Worm (Caenorhabditis elegans) whole organism, young adult: Measurements from ENCODE around the gene F36H5.8.
"Not testable (repeated sequence)": the region's sequence is repeated elsewhere in the genome, so short reads cannot be mapped to it uniquely, and the experiment has no call there.

ENCODE experiments used
- B0261.1 ChIP-seq: sonication (generic microtip); optimal IDR thresholded peaks from 2 replicates; lab custom pipeline; 2016; ENCODE audit warnings: mild to moderate bottlenecking, missing genetic modification characterization, moderate library complexity, missing compliant biosample characterization
- B0336.3 ChIP-seq: fragments of 200-800 bp; sonication (Bioruptor generic); IDR thresholded peaks from 2 replicates; pipeline ENCODE4 v1.3.6; 2022; ENCODE audit warnings: missing genetic modification characterization, missing compliant biosample characterization
- D2030.7 ChIP-seq: fragments of 200-800 bp; sonication (Bioruptor generic); IDR thresholded peaks from 2 replicates; pipeline ENCODE4 v1.3.6; 2022; ENCODE audit warnings: missing genetic modification reagents, missing genetic modification characterization, missing compliant biosample characterization
- F33H1.4 ChIP-seq: fragments of 200-800 bp; sonication (Bioruptor generic); IDR thresholded peaks from 2 replicates; pipeline ENCODE4 v1.3.6; 2022; ENCODE audit warnings: missing genetic modification reagents, missing genetic modification characterization, missing compliant biosample characterization
- F39B2.1 ChIP-seq: fragments of 200-800 bp; sonication (Bioruptor generic); IDR thresholded peaks from 2 replicates; pipeline ENCODE4 v1.3.6; 2022; ENCODE audit warnings: missing genetic modification reagents, missing genetic modification characterization, missing compliant biosample characterization
- F55B11.4 ChIP-seq: sonication (generic microtip); optimal IDR thresholded peaks from 2 replicates; lab custom pipeline; 2016; ENCODE audit warnings: missing compliant biosample characterization, missing genetic modification characterization, borderline replicate concordance; ENCODE audit not compliant: insufficient read depth
- T07F8.4 ChIP-seq: sonication (generic microtip); optimal IDR thresholded peaks from 2 replicates; lab custom pipeline; 2016; ENCODE audit warnings: mild to moderate bottlenecking, missing genetic modification characterization, moderate library complexity, missing compliant biosample characterization
- aptf-3 ChIP-seq: fragments of 200-800 bp; sonication (Bioruptor generic); IDR thresholded peaks from 2 replicates; pipeline ENCODE4 v1.3.6; 2022; ENCODE audit warnings: missing genetic modification characterization, missing compliant biosample characterization
- athp-1 ChIP-seq: sonication (generic microtip); optimal IDR thresholded peaks from 2 replicates; lab custom pipeline; 2017; ENCODE audit warnings: mild to moderate bottlenecking, missing genetic modification characterization, missing compliant biosample characterization
- bed-1 ChIP-seq: fragments of 200-800 bp; sonication (Bioruptor generic); IDR thresholded peaks from 2 replicates; pipeline ENCODE4 v1.3.6; 2022; ENCODE audit warnings: missing genetic modification reagents, missing genetic modification characterization, missing compliant biosample characterization
- cebp-2 ChIP-seq: fragments of 200-800 bp; sonication (Bioruptor generic); IDR thresholded peaks from 2 replicates; pipeline ENCODE4 v1.3.6; 2022; ENCODE audit warnings: missing genetic modification characterization, missing compliant biosample characterization
- ceh-100 ChIP-seq: fragments of 200-800 bp; sonication (Bioruptor generic); IDR thresholded peaks from 2 replicates; pipeline ENCODE4 v1.3.6; 2022; ENCODE audit warnings: missing genetic modification reagents, missing genetic modification characterization, missing compliant biosample characterization
- die-1 ChIP-seq: sonication (generic microtip); optimal IDR thresholded peaks from 2 replicates; lab custom pipeline; 2016; ENCODE audit warnings: missing genotype, mild to moderate bottlenecking, missing genetic modification characterization, missing compliant biosample characterization
- dox-1 ChIP-seq: fragments of 200-800 bp; sonication (Bioruptor generic); IDR thresholded peaks from 2 replicates; pipeline ENCODE4 v1.3.6; 2022; ENCODE audit warnings: missing genetic modification reagents, missing genetic modification characterization, missing compliant biosample characterization
- dpff-1 ChIP-seq: sonication (generic microtip); optimal IDR thresholded peaks from 2 replicates; lab custom pipeline; 2017; ENCODE audit warnings: mild to moderate bottlenecking, missing genetic modification characterization, missing compliant biosample characterization
- fkh-3 ChIP-seq: sonication (generic microtip); optimal IDR thresholded peaks from 2 replicates; lab custom pipeline; 2016; ENCODE audit warnings: mild to moderate bottlenecking, missing genetic modification characterization, missing compliant biosample characterization
- him-1 ChIP-seq: sonication (generic microtip); optimal IDR thresholded peaks from 2 replicates; lab custom pipeline; 2016; ENCODE audit warnings: missing genotype, missing genetic modification reagents, missing genetic modification characterization, missing compliant biosample characterization
- lin-26 ChIP-seq: fragments of 200-800 bp; sonication (Bioruptor generic); IDR thresholded peaks from 2 replicates; pipeline ENCODE4 v1.3.6; 2022; ENCODE audit warnings: missing genetic modification reagents, missing genetic modification characterization, missing compliant biosample characterization
- lin-35 ChIP-seq, 3 experiments: fragments of 150-350 bp in 2 of 3; sonication (generic microtip) in 1 of 3; optimal IDR thresholded peaks; 2 replicates each; lab custom pipeline; 2014 to 2018; ENCODE audit warnings: missing biosample characterization in 3 of 3, missing genetic modification characterization in 3 of 3, missing genetic modification reagents in 3 of 3
- lin-40 ChIP-seq: sonication (generic microtip); optimal IDR thresholded peaks from 2 replicates; lab custom pipeline; 2016; ENCODE audit warnings: missing genetic modification characterization, mild to moderate bottlenecking, missing compliant biosample characterization, missing genotype, missing genetic modification reagents
- mes-4 ChIP-seq: sonication (generic microtip); optimal IDR thresholded peaks from 2 replicates; lab custom pipeline; 2016; ENCODE audit warnings: missing genotype, missing genetic modification characterization, missing compliant biosample characterization
- mxl-1 ChIP-seq: sonication (generic microtip); optimal IDR thresholded peaks from 2 replicates; lab custom pipeline; 2016; ENCODE audit warnings: missing genetic modification characterization, missing compliant biosample characterization
- nfyb-1 ChIP-seq: fragments of 200-800 bp; sonication (Bioruptor generic); IDR thresholded peaks from 2 replicates; pipeline ENCODE4 v1.3.6; 2022; ENCODE audit warnings: missing genetic modification reagents, missing genetic modification characterization, missing compliant biosample characterization
- nhr-27 ChIP-seq: fragments of 200-800 bp; sonication (Bioruptor generic); optimal IDR thresholded peaks from 2 replicates; lab custom pipeline; 2018; ENCODE audit warnings: mild to moderate bottlenecking, missing genetic modification characterization, moderate library complexity, missing compliant biosample characterization
- nhr-80 ChIP-seq: sonication (generic microtip); optimal IDR thresholded peaks from 2 replicates; lab custom pipeline; 2016; ENCODE audit warnings: missing genetic modification characterization, missing compliant biosample characterization
- pbrm-1 ChIP-seq: fragments of 200-800 bp; sonication (Bioruptor generic); IDR thresholded peaks from 2 replicates; pipeline ENCODE4 v1.3.6; 2022; ENCODE audit warnings: missing genetic modification reagents, missing genetic modification characterization, missing compliant biosample characterization
- pha-4 ChIP-seq: fragments of 150-350 bp; sonication (generic microtip); optimal IDR thresholded peaks from 2 replicates; lab custom pipeline; 2014; ENCODE audit warnings: missing biosample characterization, missing genetic modification reagents, missing genetic modification characterization
- sptf-2 ChIP-seq: fragments of 200-800 bp; sonication (Bioruptor generic); optimal IDR thresholded peaks from 2 replicates; lab custom pipeline; 2018; ENCODE audit warnings: mild to moderate bottlenecking, missing genetic modification characterization, missing compliant biosample characterization
- tbp1 ChIP-seq: fragments of 200-800 bp; sonication (Bioruptor generic); optimal IDR thresholded peaks from 2 replicates; lab custom pipeline; 2018; ENCODE audit warnings: mild to moderate bottlenecking, missing genetic modification characterization, missing compliant biosample characterization
- zfh-2 ChIP-seq: fragments of 200-800 bp; sonication (Bioruptor generic); conservative IDR thresholded peaks from 2 replicates; pipeline ENCODE4 v1.3.6; 2022; ENCODE audit warnings: missing genetic modification reagents, missing genetic modification characterization, missing compliant biosample characterization
- ztf-18 ChIP-seq: sonication (generic microtip); optimal IDR thresholded peaks from 2 replicates; lab custom pipeline; 2016; ENCODE audit warnings: missing genotype, mild to moderate bottlenecking, missing genetic modification characterization, missing compliant biosample characterization
- ztf-26 ChIP-seq: sonication (generic microtip); optimal IDR thresholded peaks from 2 replicates; lab custom pipeline; 2017; ENCODE audit warnings: missing genetic modification characterization, missing compliant biosample characterization
- ztf-28 ChIP-seq: fragments of 200-800 bp; sonication (Bioruptor generic); IDR thresholded peaks from 2 replicates; pipeline ENCODE4 v1.3.6; 2022; ENCODE audit warnings: missing genetic modification reagents, missing genetic modification characterization, missing compliant biosample characterization
- ztf-6 ChIP-seq: fragments of 200-800 bp; sonication (Bioruptor generic); IDR thresholded peaks from 2 replicates; pipeline ENCODE4 v1.3.6; 2022; ENCODE audit warnings: missing genetic modification reagents, missing genetic modification characterization, missing compliant biosample characterization

Gene F36H5.8

ce11 chrII:1775234-1775633 is 24.7 kb upstream of the F36H5.8 start, which contains the start of gene F36H5.14:
TSS of gene F36H5.14 (plus strand) at chrII:1775534.
- not testable (repeated sequence) for TF ChIP-seq athp-1 (tag; lab: Kevin White, UChicago); nfyb-1; ztf-28 (GFP tag; lab: Robert Waterston, UW)
- TF ChIP-seq, all 124 proteins: peak for 0; not testable (repeated sequence) for 124

DNA sequence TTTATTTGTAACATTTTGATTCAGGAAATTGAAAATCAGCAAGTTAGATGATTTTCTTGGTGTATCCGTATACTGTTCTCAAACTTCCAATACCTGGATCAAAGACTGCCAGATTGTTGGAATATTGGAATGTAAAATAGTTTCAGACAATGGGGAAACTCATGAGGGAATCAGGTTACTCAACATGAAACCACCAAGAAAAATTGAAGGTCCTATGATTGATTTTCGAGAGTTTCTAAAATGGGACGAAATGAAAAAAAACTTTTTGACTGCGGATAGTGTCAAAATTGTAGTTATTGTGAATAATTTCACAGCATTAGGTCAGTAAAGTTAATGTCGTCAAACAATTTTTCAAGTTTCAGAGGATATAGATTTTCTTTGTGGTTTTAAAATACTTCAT is 21.3 kb upstream of the F36H5.8 start, which contains the start of gene math-3:
Gene math-3 (plus strand): TSS at position 301 of the 400 bp plus-strand sequence.
- no peak for TF ChIP-seq mes-4 (tag; lab: Kevin White, UChicago)
- no peak for TF ChIP-seq D2030.7 (GFP tag; lab: Robert Waterston, UW)
- TF ChIP-seq dox-1 (GFP tag; lab: Robert Waterston, UW), result no peak
- TF ChIP-seq sptf-2 (GFP tag; lab: Kevin White, UChicago), result no peak
- TF ChIP-seq ztf-18 (tag; lab: Kevin White, UChicago), result no peak
- TF ChIP-seq mxl-1 (tag; lab: Kevin White, UChicago), result no peak
- no peak for TF ChIP-seq B0261.1
- no peak for TF ChIP-seq zfh-2 (GFP tag; lab: Robert Waterston, UW)
- no peak for TF ChIP-seq lin-35 (GFP tag; optimal IDR thresholded peaks at IDR 0.05; lab: Kevin White, UChicago)
- TF ChIP-seq lin-40 (tag; lab: Kevin White, UChicago), result no peak
- TF ChIP-seq bed-1 (GFP tag; lab: Robert Waterston, UW), result no peak
- no peak for TF ChIP-seq pha-4
- no peak for TF ChIP-seq ztf-6 (GFP tag; lab: Robert Waterston, UW)
- no peak for TF ChIP-seq cebp-2 (GFP tag; lab: Robert Waterston, UW)
- TF ChIP-seq F39B2.1 (GFP tag; lab: Robert Waterston, UW), result no peak
- TF ChIP-seq B0336.3 (GFP tag; lab: Robert Waterston, UW), result no peak
- TF ChIP-seq aptf-3, result no peak

ce11 chrII:1771347-1771746 is 20.9 kb upstream of the F36H5.8 start, which contains the start of gene math-26:
TSS of gene math-26 (plus strand) at chrII:1771647.
- TF ChIP-seq tbp1 (GFP tag; lab: Kevin White, UChicago); F55B11.4 (tag; lab: Kevin White, UChicago); dpff-1: not testable (repeated sequence)
- TF ChIP-seq, all 124 proteins: peak for 0; not testable (repeated sequence) for 124

ce11 chrII:1767458-1767857 is 17.0 kb upstream of the F36H5.8 start:
- 0 out of 2 replicates have a peak, but pooled peaks have one; percentile 14 for TF ChIP-seq dox-1 (GFP tag; lab: Robert Waterston, UW)
- peak; percentile 36 for TF ChIP-seq nhr-80
- TF ChIP-seq, all 124 proteins: peak for 2; not testable (repeated sequence) for 122

DNA sequence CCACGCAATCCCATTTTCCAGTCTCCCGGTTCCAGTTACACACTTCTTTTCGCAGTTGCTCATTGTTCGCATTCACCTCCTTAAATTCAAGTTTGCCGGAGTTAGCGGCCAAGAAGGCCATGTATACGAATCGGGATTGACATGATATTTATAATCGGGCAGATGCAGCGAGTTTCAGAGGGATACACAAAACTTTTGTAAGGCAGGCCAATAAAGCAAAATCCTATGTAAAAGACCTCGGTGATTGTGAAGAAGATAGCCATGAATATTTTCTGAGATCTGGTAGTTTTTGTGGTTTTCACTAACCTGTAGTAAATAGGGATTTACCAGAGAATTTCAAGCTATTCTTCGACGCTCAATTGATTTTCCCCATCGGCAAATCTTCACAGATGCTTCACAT is 16.2 kb upstream of the F36H5.8 start:
- no peak for TF ChIP-seq die-1 (tag; lab: Kevin White, UChicago)
- no peak for TF ChIP-seq nhr-27
- TF ChIP-seq fkh-3 (tag; lab: Kevin White, UChicago), result no peak
- no peak for TF ChIP-seq lin-26
- no peak for TF ChIP-seq F33H1.4 (GFP tag; lab: Robert Waterston, UW)
- no peak for TF ChIP-seq T07F8.4 (tag; lab: Kevin White, UChicago)
- TF ChIP-seq ztf-26 (tag; lab: Kevin White, UChicago), result no peak
- TF ChIP-seq pbrm-1 (GFP tag; lab: Robert Waterston, UW), result no peak
- no peak for TF ChIP-seq ceh-100 (GFP tag; lab: Robert Waterston, UW)
- no peak for TF ChIP-seq nfyb-1
- no peak for TF ChIP-seq him-1 (tag; lab: Kevin White, UChicago)
